Worm (Caenorhabditis elegans) whole organism, midembryonic: ENCODE data around the gene Y43F8B.24.

Experiments
- med-1 ChIP-seq: sonication (generic microtip); optimal IDR thresholded peaks from 2 replicates; lab custom pipeline; 2017; ENCODE audit warnings: missing genetic modification characterization, mild to moderate bottlenecking, missing compliant biosample characterization, antibody characterized with exemption, missing genetic modification reagents; ENCODE audit not compliant: insufficient read depth
- tab-1 ChIP-seq: fragments of 200-800 bp; sonication (Bioruptor generic); IDR thresholded peaks from 2 replicates; pipeline ENCODE4 v1.3.6; 2022; ENCODE audit warnings: missing genetic modification characterization, missing compliant biosample characterization

- no peak for TF ChIP-seq med-1 (GFP tag; lab: Kevin White, UChicago)
- TF ChIP-seq tab-1 (GFP tag; lab: Robert Waterston, UW) = no peak
These were observed 7.7 kb upstream of the Y43F8B.24 start, which contains the start of gene M04C3.5 for ce11 chrV:19449544-19449943.
